Fruit fly (Drosophila melanogaster) whole organism, prepupa: ENCODE data around the gene CG32298.

Source experiments
- Blimp-1 ChIP-seq: fragments of 200-800 bp; sonication (Bioruptor generic); optimal IDR thresholded peaks from 3 replicates; lab custom pipeline; 2017; ENCODE audit warnings: missing biosample characterization, missing genetic modification characterization, mild to moderate bottlenecking, moderate library complexity, missing genetic modification reagents
- CG10631 ChIP-seq: fragments of 200-800 bp; sonication (Bioruptor generic); optimal IDR thresholded peaks from 2 replicates; lab custom pipeline; 2016; ENCODE audit warnings: missing biosample characterization, missing genetic modification characterization
- CG10669 ChIP-seq: fragments of 200-800 bp; sonication (Bioruptor generic); optimal IDR thresholded peaks from 3 replicates; lab custom pipeline; 2018; ENCODE audit warnings: missing biosample characterization, mild to moderate bottlenecking, missing genetic modification characterization, moderate library complexity
- CG11294 ChIP-seq: fragments of 200-800 bp; sonication (Bioruptor generic); IDR thresholded peaks from 2 replicates; pipeline ENCODE4 v1.3.6; 2022; ENCODE audit warnings: missing biosample characterization, missing genetic modification characterization
- CG11762 ChIP-seq: fragments of 200-800 bp; sonication (Bioruptor generic); optimal IDR thresholded peaks from 3 replicates; lab custom pipeline; 2016; ENCODE audit warnings: missing biosample characterization, missing genetic modification characterization; ENCODE audit not compliant: insufficient read depth
- CG11902 ChIP-seq: fragments of 200-800 bp; sonication (Bioruptor generic); optimal IDR thresholded peaks from 3 replicates; lab custom pipeline; 2016; ENCODE audit warnings: missing biosample characterization, missing genetic modification characterization
- CG15336 ChIP-seq: fragments of 200-800 bp; sonication (Bioruptor generic); IDR thresholded peaks from 2 replicates; pipeline ENCODE4 v1.3.6; 2022; ENCODE audit warnings: missing biosample characterization, missing genetic modification characterization
- CG1621 ChIP-seq: fragments of 200-800 bp; sonication (Bioruptor generic); optimal IDR thresholded peaks from 3 replicates; lab custom pipeline; 2018; ENCODE audit warnings: missing biosample characterization, mild to moderate bottlenecking, missing genetic modification characterization
- CG16779 ChIP-seq: fragments of 200-800 bp; sonication (Bioruptor generic); optimal IDR thresholded peaks from 3 replicates; lab custom pipeline; 2017; ENCODE audit warnings: missing biosample characterization, mild to moderate bottlenecking, missing genetic modification characterization
- CG3032 ChIP-seq: fragments of 200-800 bp; optimal IDR thresholded peaks from 2 replicates; lab custom pipeline; 2019; ENCODE audit warnings: missing biosample characterization, mild to moderate bottlenecking, missing genetic modification characterization, moderate library complexity
- CG32006 ChIP-seq: fragments of 200-800 bp; sonication (Bioruptor generic); optimal IDR thresholded peaks from 3 replicates; lab custom pipeline; 2017; ENCODE audit warnings: missing biosample characterization, mild to moderate bottlenecking, missing genetic modification characterization
- CG34406 ChIP-seq: fragments of 200-800 bp; sonication (Bioruptor generic); optimal IDR thresholded peaks from 3 replicates; lab custom pipeline; 2016; ENCODE audit warnings: missing biosample characterization, missing genetic modification characterization
- CG3919 ChIP-seq: fragments of 200-800 bp; sonication (Bioruptor generic); optimal IDR thresholded peaks from 3 replicates; lab custom pipeline; 2016; ENCODE audit warnings: missing biosample characterization, missing genetic modification characterization
- CG4318 ChIP-seq: fragments of 200-800 bp; sonication (Bioruptor generic); optimal IDR thresholded peaks from 3 replicates; lab custom pipeline; 2017; ENCODE audit warnings: missing biosample characterization, mild to moderate bottlenecking, missing genetic modification characterization
- CG6163 ChIP-seq: fragments of 200-800 bp; sonication (Bioruptor generic); IDR thresholded peaks from 3 replicates; pipeline ENCODE4 v1.3.6; 2022; ENCODE audit warnings: missing biosample characterization, missing genetic modification characterization
- CG6276 ChIP-seq: fragments of 200-800 bp; sonication (Bioruptor generic); optimal IDR thresholded peaks from 2 replicates; lab custom pipeline; 2017; ENCODE audit warnings: missing biosample characterization, mild to moderate bottlenecking, missing genetic modification characterization
- CG6792 ChIP-seq: fragments of 200-800 bp; sonication (Bioruptor generic); optimal IDR thresholded peaks from 3 replicates; lab custom pipeline; 2016; ENCODE audit warnings: missing biosample characterization, missing genetic modification characterization
- CG6808 ChIP-seq: fragments of 200-800 bp; sonication (Bioruptor generic); optimal IDR thresholded peaks from 3 replicates; lab custom pipeline; 2017; ENCODE audit warnings: missing biosample characterization, missing genetic modification characterization, mild to moderate bottlenecking, moderate library complexity, missing genetic modification reagents
- CG6854 ChIP-seq: fragments of 200-800 bp; sonication (Bioruptor generic); optimal IDR thresholded peaks from 2 replicates; lab custom pipeline; 2017; ENCODE audit warnings: missing biosample characterization, mild to moderate bottlenecking, missing genetic modification characterization
- CG7368 ChIP-seq: fragments of 200-800 bp; sonication (Bioruptor generic); optimal IDR thresholded peaks from 3 replicates; lab custom pipeline; 2016; ENCODE audit warnings: missing biosample characterization, missing genetic modification characterization
- CG8119 ChIP-seq: fragments of 200-800 bp; sonication (Bioruptor generic); IDR thresholded peaks from 3 replicates; pipeline ENCODE4 v1.3.6; 2022; ENCODE audit warnings: missing biosample characterization, missing genetic modification characterization
- CG8319 ChIP-seq: fragments of 200-800 bp; sonication (Bioruptor generic); optimal IDR thresholded peaks from 3 replicates; lab custom pipeline; 2016; ENCODE audit warnings: missing biosample characterization, missing genetic modification characterization
- CG8632 ChIP-seq: fragments of 200-800 bp; sonication (Bioruptor generic); optimal IDR thresholded peaks from 3 replicates; lab custom pipeline; 2016; ENCODE audit warnings: missing biosample characterization, missing genetic modification characterization
- CG9139 ChIP-seq: fragments of 200-800 bp; sonication (Bioruptor generic); optimal IDR thresholded peaks from 3 replicates; lab custom pipeline; 2017; ENCODE audit warnings: missing biosample characterization, mild to moderate bottlenecking, missing genetic modification characterization
- Eip78C ChIP-seq: fragments of 200-800 bp; sonication (Bioruptor generic); peaks from one replicate; lab custom pipeline; 2016; ENCODE audit warnings: missing biosample characterization, missing genetic modification characterization
- Eip93F ChIP-seq: fragments of 200-800 bp; sonication (Bioruptor generic); optimal IDR thresholded peaks from 2 replicates; lab custom pipeline; 2016; ENCODE audit warnings: missing biosample characterization, mild to moderate bottlenecking, missing genetic modification characterization
- Ets21C ChIP-seq: fragments of 200-800 bp; sonication (Bioruptor generic); optimal IDR thresholded peaks from 3 replicates; lab custom pipeline; 2016; ENCODE audit warnings: missing biosample characterization, missing genetic modification characterization
- Ets96B ChIP-seq: fragments of 200-800 bp; optimal IDR thresholded peaks from 2 replicates; lab custom pipeline; 2019; ENCODE audit warnings: missing biosample characterization, mild to moderate bottlenecking, missing genetic modification characterization, moderate library complexity
- Gug ChIP-seq: fragments of 200-800 bp; sonication (Bioruptor generic); IDR thresholded peaks from 2 replicates; pipeline ENCODE4 v1.3.6; 2022; ENCODE audit warnings: missing biosample characterization, missing genetic modification characterization
- Hr38 ChIP-seq: sonication (Bioruptor generic); optimal IDR thresholded peaks from 2 replicates; lab custom pipeline; 2016; ENCODE audit warnings: missing biosample characterization, missing genetic modification characterization
- Hr4 ChIP-seq: fragments of 200-800 bp; sonication (Bioruptor generic); optimal IDR thresholded peaks from 3 replicates; lab custom pipeline; 2016; ENCODE audit warnings: missing biosample characterization, missing genetic modification characterization
- Lpt ChIP-seq: fragments of 200-800 bp; sonication (Bioruptor generic); optimal IDR thresholded peaks from 3 replicates; lab custom pipeline; 2016; ENCODE audit warnings: missing biosample characterization, missing genetic modification characterization
- Met ChIP-seq: fragments of 200-800 bp; sonication (Bioruptor generic); optimal IDR thresholded peaks from 3 replicates; lab custom pipeline; 2016; ENCODE audit warnings: missing biosample characterization, missing genetic modification characterization
- Smox ChIP-seq: fragments of 200-800 bp; sonication (Bioruptor generic); optimal IDR thresholded peaks from 3 replicates; lab custom pipeline; 2016; ENCODE audit warnings: missing biosample characterization, missing genetic modification characterization
- Sox102F ChIP-seq: fragments of 200-800 bp; sonication (Bioruptor generic); optimal IDR thresholded peaks from 2 replicates; lab custom pipeline; 2016; ENCODE audit warnings: missing biosample characterization, mild to moderate bottlenecking, missing genetic modification characterization
- Sox14 ChIP-seq: fragments of 200-800 bp; sonication (Bioruptor generic); optimal IDR thresholded peaks from 3 replicates; lab custom pipeline; 2016; ENCODE audit warnings: missing biosample characterization, missing genetic modification characterization
- Sox15 ChIP-seq: fragments of 200-800 bp; sonication (Bioruptor generic); optimal IDR thresholded peaks from 3 replicates; lab custom pipeline; 2016; ENCODE audit warnings: missing biosample characterization, missing genetic modification characterization
- achi ChIP-seq: fragments of 200-800 bp; sonication (Bioruptor generic); optimal IDR thresholded peaks from 3 replicates; lab custom pipeline; 2016; ENCODE audit warnings: missing biosample characterization, missing genetic modification characterization
- acj6 ChIP-seq: fragments of 200-800 bp; sonication (Bioruptor generic); optimal IDR thresholded peaks from 3 replicates; lab custom pipeline; 2016; ENCODE audit warnings: missing biosample characterization, missing genetic modification characterization
- cyc ChIP-seq: fragments of 200-800 bp; sonication (Bioruptor generic); optimal IDR thresholded peaks from 3 replicates; lab custom pipeline; 2016; ENCODE audit warnings: missing biosample characterization, missing genetic modification characterization
- dac ChIP-seq: fragments of 200-800 bp; sonication (Bioruptor generic); optimal IDR thresholded peaks from 2 replicates; lab custom pipeline; 2017; ENCODE audit warnings: missing biosample characterization, mild to moderate bottlenecking, missing genetic modification characterization
- dsx ChIP-seq: fragments of 200-800 bp; optimal IDR thresholded peaks from 3 replicates; lab custom pipeline; 2019; ENCODE audit warnings: missing biosample characterization, mild to moderate bottlenecking, missing genetic modification characterization, moderate library complexity; ENCODE audit not compliant: poor library complexity, severe bottlenecking
- eg ChIP-seq: fragments of 200-800 bp; sonication (Bioruptor generic); IDR thresholded peaks from 3 replicates; pipeline ENCODE4 v1.3.6; 2022; ENCODE audit warnings: missing biosample characterization, missing genetic modification characterization
- esn ChIP-seq: fragments of 200-800 bp; sonication (Bioruptor generic); optimal IDR thresholded peaks from 2 replicates; lab custom pipeline; 2016; ENCODE audit warnings: missing biosample characterization, mild to moderate bottlenecking, missing genetic modification characterization, moderate library complexity
- fd85E ChIP-seq: fragments of 200-800 bp; sonication (Bioruptor generic); optimal IDR thresholded peaks from 3 replicates; lab custom pipeline; 2016; ENCODE audit warnings: missing biosample characterization, missing genetic modification characterization
- fkh ChIP-seq: fragments of 200-800 bp; sonication (Bioruptor generic); optimal IDR thresholded peaks from 3 replicates; lab custom pipeline; 2017; ENCODE audit warnings: missing biosample characterization, mild to moderate bottlenecking, missing genetic modification characterization, moderate library complexity
- lz ChIP-seq: fragments of 200-800 bp; sonication (Bioruptor generic); optimal IDR thresholded peaks from 3 replicates; lab custom pipeline; 2016; ENCODE audit warnings: missing biosample characterization, missing genetic modification characterization
- net ChIP-seq: fragments of 200-800 bp; sonication (Bioruptor generic); optimal IDR thresholded peaks from 3 replicates; lab custom pipeline; 2016; ENCODE audit warnings: missing biosample characterization, missing genetic modification characterization
- pdm3 ChIP-seq: fragments of 200-800 bp; sonication (Bioruptor generic); optimal IDR thresholded peaks from 3 replicates; lab custom pipeline; 2016; ENCODE audit warnings: missing biosample characterization, missing genetic modification characterization
- salr ChIP-seq, 2 experiments: fragments of 200-800 bp; sonication (Bioruptor generic); optimal IDR thresholded peaks; 3 replicates each; lab custom pipeline; 2016 to 2018; ENCODE audit warnings: missing biosample characterization in 2 of 2, missing genetic modification characterization in 2 of 2, mild to moderate bottlenecking in 1 of 2
- svp ChIP-seq: fragments of 200-800 bp; sonication (Bioruptor generic); peaks from one replicate; lab custom pipeline; 2016; ENCODE audit warnings: missing biosample characterization, missing genetic modification characterization
- topi ChIP-seq: fragments of 200-800 bp; sonication (Bioruptor generic); optimal IDR thresholded peaks from 3 replicates; lab custom pipeline; 2016; ENCODE audit warnings: missing biosample characterization, missing genetic modification characterization
- vri ChIP-seq: fragments of 200-800 bp; sonication (Bioruptor generic); optimal IDR thresholded peaks from 3 replicates; lab custom pipeline; 2016; ENCODE audit warnings: missing biosample characterization, mild to moderate bottlenecking, missing genetic modification characterization

Gene CG32298

DNA sequence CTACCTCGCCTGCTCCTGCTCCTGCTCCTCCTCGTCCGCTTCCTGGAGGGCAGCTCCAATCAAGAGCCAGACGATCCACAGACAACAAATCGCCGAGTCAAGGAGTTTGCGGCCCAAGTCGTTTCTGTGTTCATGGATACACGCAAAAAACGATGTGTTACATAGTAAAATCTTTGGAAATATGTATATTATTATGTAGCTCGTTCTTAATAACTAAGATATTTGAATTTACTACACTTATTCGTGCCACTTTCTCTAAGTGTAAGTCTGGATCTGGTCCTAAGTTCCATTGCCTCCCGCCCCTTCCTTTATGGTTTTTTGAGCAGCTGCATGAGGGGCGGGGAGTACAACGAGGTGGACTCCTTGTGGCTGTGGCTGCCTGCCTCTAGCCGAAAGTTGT is 4.4 kb downstream of the CG32298 start:
- TF ChIP-seq topi (peak; percentile 30), Lpt (GFP tag; lab: Kevin White, UChicago) (peak; percentile 37), Hr4 (GFP tag; lab: Kevin White, UChicago) (peak; percentile 68), lz (GFP tag; lab: Kevin White, UChicago) (peak; percentile 35), CG11762 (GFP tag; lab: Kevin White, UChicago) (peak; percentile 44), CG34406 (GFP tag; lab: Kevin White, UChicago) (peak; percentile 13), CG32006 (GFP tag; lab: Kevin White, UChicago) (peak; percentile 57), fd85E (no peak), salr (GFP tag; optimal IDR thresholded peaks at IDR 0.05; lab: Kevin White, UChicago) (peak in 1 of 2 experiments; percentile 6), CG1621 (peak; percentile 64), dac (GFP tag; lab: Kevin White, UChicago) (no peak), net (peak; percentile 30), Sox15 (GFP tag; lab: Kevin White, UChicago) (no peak), CG9139 (GFP tag; lab: Kevin White, UChicago) (peak; percentile 2), CG6163 (GFP tag; lab: Robert Waterston, UW) (peak; percentile 69), CG6854 (GFP tag; lab: Kevin White, UChicago) (no peak), eg (GFP tag; lab: Robert Waterston, UW) (peak; percentile 61), CG8119 (peak; percentile 65; the same call in 2 of the 3 replicates), pdm3 (peak; percentile 55), CG6792 (GFP tag; lab: Kevin White, UChicago) (peak; percentile 58), cyc (GFP tag; lab: Kevin White, UChicago) (peak; percentile 0), CG16779 (tag; lab: Kevin White, UChicago) (peak; percentile 32), CG11294 (GFP tag; lab: Robert Waterston, UW) (no peak), CG6808 (GFP tag; lab: Kevin White, UChicago) (peak; percentile 66), CG6276 (GFP tag; lab: Kevin White, UChicago) (peak; percentile 34), CG10631 (GFP tag; lab: Kevin White, UChicago) (peak; percentile 79), svp (GFP tag; lab: Kevin White, UChicago) (no peak), CG3032 (tag; lab: Kevin White, UChicago) (peak; percentile 72), Sox14 (GFP tag; lab: Kevin White, UChicago) (peak; percentile 61), CG8319 (GFP tag; lab: Kevin White, UChicago) (peak; percentile 14), CG4318 (peak; percentile 25), esn (GFP tag; lab: Kevin White, UChicago) (peak; percentile 42), Ets21C (GFP tag; lab: Kevin White, UChicago) (no peak), CG8632 (GFP tag; lab: Kevin White, UChicago) (peak; percentile 15), CG3919 (GFP tag; lab: Kevin White, UChicago) (peak; percentile 57), Gug (no peak), CG11902 (GFP tag; lab: Kevin White, UChicago) (no peak), acj6 (GFP tag; lab: Kevin White, UChicago) (peak; percentile 42), CG15336 (GFP tag; lab: Robert Waterston, UW) (peak; percentile 63), dsx (peak; percentile 74), Eip93F (GFP tag; lab: Kevin White, UChicago) (no peak), fkh (no peak), CG7368 (GFP tag; lab: Kevin White, UChicago) (peak; percentile 9), Smox (no peak), Eip78C (GFP tag; lab: Kevin White, UChicago) (peak; percentile 90), Sox102F (GFP tag; lab: Kevin White, UChicago) (no peak), vri (GFP tag; lab: Kevin White, UChicago) (peak; percentile 44), Met (GFP tag; lab: Kevin White, UChicago) (peak; percentile 40), achi (GFP tag; lab: Kevin White, UChicago) (peak; percentile 60), Ets96B (tag; lab: Kevin White, UChicago) (peak; percentile 72), Blimp-1 (GFP tag; lab: Kevin White, UChicago) (no peak), CG10669 (GFP tag; lab: Kevin White, UChicago) (peak; percentile 65), Hr38 (no peak)
